Fruit fly (Drosophila melanogaster): Measurements from ENCODE around the gene z.

- TF ChIP-seq CG10348 (GFP tag; IDR thresholded peaks at IDR 0.05) (no peak), EcR (GFP tag; optimal IDR thresholded peaks at IDR 0.05) (no peak), CG9948 (tag; optimal IDR thresholded peaks at IDR 0.05) (no peak), rn (GFP tag; IDR thresholded peaks at IDR 0.05) (no peak), CG32121 (GFP tag; IDR thresholded peaks at IDR 0.05) (no peak), fd96Ca (GFP tag; IDR thresholded peaks at IDR 0.05) (no peak), Pif1B (GFP tag; optimal IDR thresholded peaks at IDR 0.05) (no peak), D1 (tag; optimal IDR thresholded peaks at IDR 0.05) (no peak), CG17806 (tag; optimal IDR thresholded peaks at IDR 0.05) (no peak), Snoo (tag; optimal IDR thresholded peaks at IDR 0.05) (no peak)
These were observed 38.9 kb upstream of the z start for dm6 chrX:2408675-2409163.
